Worm (Caenorhabditis elegans): ENCODE data around the gene ocr-3.

ce11 chrX:15189823-15190222 is 21.3 kb downstream of the ocr-3 start, which contains the start of gene T10B10.4:
- TF ChIP-seq nhr-237 (tag; optimal IDR thresholded peaks at IDR 0.05) = no peak
- TF ChIP-seq nhr-6 (tag; optimal IDR thresholded peaks at IDR 0.05) = no peak
- TF ChIP-seq lin-15B (tag; optimal IDR thresholded peaks at IDR 0.05) = no peak
- no peak for TF ChIP-seq T26A8.4 (GFP tag; IDR thresholded peaks at IDR 0.05)
- no peak for TF ChIP-seq pqm-1 (tag; optimal IDR thresholded peaks at IDR 0.05)

Measured in whole organism, L4 larva.